Fruit fly (Drosophila melanogaster): Measurements from ENCODE around the gene indra.

The indra gene

DNA sequence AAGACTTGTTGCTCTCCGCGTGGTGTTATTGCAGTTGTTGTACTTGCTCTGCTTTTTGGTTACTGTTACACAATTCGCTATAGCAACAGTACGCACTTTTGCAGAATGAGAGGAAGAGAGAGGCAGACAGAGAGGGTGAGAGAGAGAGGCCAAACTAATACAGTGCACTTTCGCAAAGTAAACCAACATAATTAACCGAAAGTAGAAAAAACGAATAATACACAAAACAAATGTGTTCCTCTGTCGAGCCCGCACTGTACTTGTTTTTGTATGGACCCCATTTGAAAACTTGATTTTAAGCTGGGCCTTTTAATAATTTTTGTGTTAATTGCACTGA, 6.8 kb downstream of the indra start (continued):
- TF ChIP-seq CG6276 (GFP tag; optimal IDR thresholded peaks at IDR 0.05) (no peak), Sox15 (GFP tag; optimal IDR thresholded peaks at IDR 0.05) (no peak), CG8119 (GFP tag; IDR thresholded peaks at IDR 0.05) (peak; percentile 61; the same call in 1 of the 3 replicates), achi (GFP tag; optimal IDR thresholded peaks at IDR 0.05) (peak; percentile 58), CG4318 (GFP tag; optimal IDR thresholded peaks at IDR 0.05) (no peak), Eip93F (GFP tag; optimal IDR thresholded peaks at IDR 0.05) (no peak), Eip78C (GFP tag) (peak; percentile 94), vri (GFP tag; optimal IDR thresholded peaks at IDR 0.05) (peak; percentile 90), CG6854 (GFP tag; optimal IDR thresholded peaks at IDR 0.05) (no peak), cyc (GFP tag; optimal IDR thresholded peaks at IDR 0.05) (peak; percentile 56), Hr38 (GFP tag; optimal IDR thresholded peaks at IDR 0.05) (no peak), Hr39 (GFP tag; optimal IDR thresholded peaks at IDR 0.05) (peak; percentile 65), ss (GFP tag; optimal IDR thresholded peaks at IDR 0.05) (no peak), Sox14 (GFP tag; optimal IDR thresholded peaks at IDR 0.05) (peak; percentile 67), dsx (GFP tag; optimal IDR thresholded peaks at IDR 0.05; ENCODE audit: poor library complexity, severe bottlenecking) (no peak), dac (GFP tag; optimal IDR thresholded peaks at IDR 0.05) (peak; percentile 27)

DNA sequence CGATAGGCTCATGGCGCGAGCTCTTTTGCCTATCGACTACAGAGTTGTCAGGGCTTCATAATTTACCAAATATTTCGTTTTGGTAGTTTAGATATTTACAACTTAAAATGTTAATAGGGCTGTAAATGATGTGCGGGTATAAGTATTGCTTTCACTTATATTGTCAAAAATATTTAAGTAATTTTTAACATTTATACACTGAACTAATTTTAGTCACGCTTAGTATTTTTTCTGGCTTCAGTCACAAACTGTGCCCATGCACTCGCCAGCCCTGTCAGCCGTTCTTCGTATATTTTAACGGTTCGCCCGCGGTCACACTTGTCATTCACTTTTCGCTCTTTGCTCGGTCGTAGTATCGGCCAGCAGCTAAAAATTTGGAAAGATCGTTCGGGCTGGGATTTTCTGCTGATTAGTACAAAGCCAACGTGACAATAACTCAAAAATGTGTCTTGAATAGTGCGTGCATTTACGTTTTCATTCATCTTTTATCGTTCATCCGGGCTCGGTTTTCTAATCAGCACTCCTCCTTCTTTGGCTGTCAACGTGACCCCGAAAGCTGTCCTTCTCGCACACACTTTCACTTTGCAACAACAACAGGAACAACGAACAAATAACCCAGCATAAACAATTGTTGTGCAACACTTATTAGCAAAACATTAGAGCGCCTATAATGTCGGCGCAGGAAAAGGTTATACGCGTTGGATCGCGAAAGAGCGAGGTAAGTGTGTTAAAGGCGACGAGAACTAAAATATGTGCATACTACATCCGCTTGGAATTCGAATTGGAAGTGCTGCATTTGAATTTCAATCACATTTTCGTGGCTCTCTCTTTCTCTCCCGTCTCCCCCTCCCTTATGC, 7.4 kb downstream of the indra start, which contains the start of the genes Hmbs and CG2211:
Gene Hmbs, plus strand, starts transcription at position 319 of the 857 bp plus-strand sequence.
Gene CG2211, minus strand, starts transcription at position 789 of the 857 bp plus-strand sequence.
- TF ChIP-seq Eip75B (GFP tag; optimal IDR thresholded peaks at IDR 0.05) (no peak), vri (GFP tag; optimal IDR thresholded peaks at IDR 0.05) (peak; percentile 20), Sox102F (GFP tag; optimal IDR thresholded peaks at IDR 0.05) (no peak), CG15336 (GFP tag; IDR thresholded peaks at IDR 0.05) (peak; percentile 65), CG34406 (GFP tag; optimal IDR thresholded peaks at IDR 0.05) (no peak), CG10631 (GFP tag; optimal IDR thresholded peaks at IDR 0.05) (peak; percentile 76), Eip93F (GFP tag; optimal IDR thresholded peaks at IDR 0.05) (no peak), svp (GFP tag) (no peak), dsx (GFP tag; optimal IDR thresholded peaks at IDR 0.05; ENCODE audit: poor library complexity, severe bottlenecking) (peak; percentile 71), CG8319 (GFP tag; optimal IDR thresholded peaks at IDR 0.05) (no peak), CG11902 (GFP tag; optimal IDR thresholded peaks at IDR 0.05) (peak; percentile 68), CG6792 (GFP tag; optimal IDR thresholded peaks at IDR 0.05) (peak; percentile 69), CG3919 (GFP tag; optimal IDR thresholded peaks at IDR 0.05) (peak; percentile 83), CG10669 (GFP tag; optimal IDR thresholded peaks at IDR 0.05) (no peak), Eip78C (GFP tag) (peak; percentile 92), lz (GFP tag; optimal IDR thresholded peaks at IDR 0.05) (peak; percentile 72), CG11294 (GFP tag; IDR thresholded peaks at IDR 0.05) (peak; percentile 58; the same call in 1 of the 2 replicates), CG4318 (GFP tag; optimal IDR thresholded peaks at IDR 0.05) (no peak), Hr39 (GFP tag; optimal IDR thresholded peaks at IDR 0.05) (peak; percentile 87), Ets21C (GFP tag; optimal IDR thresholded peaks at IDR 0.05) (peak; percentile 64), fd59A (GFP tag; optimal IDR thresholded peaks at IDR 0.05) (peak; percentile 37), Sox14 (GFP tag; optimal IDR thresholded peaks at IDR 0.05) (peak; percentile 92), CG8632 (GFP tag; optimal IDR thresholded peaks at IDR 0.05) (no peak), acj6 (GFP tag; optimal IDR thresholded peaks at IDR 0.05) (no peak), fkh (GFP tag; optimal IDR thresholded peaks at IDR 0.05) (peak; percentile 22), salr (GFP tag; optimal IDR thresholded peaks at IDR 0.05) (peak in 1 of 2 experiments; percentile 38), CG16779 (tag; optimal IDR thresholded peaks at IDR 0.05) (peak; percentile 15), CG6854 (GFP tag; optimal IDR thresholded peaks at IDR 0.05) (peak; percentile 73), cyc (GFP tag; optimal IDR thresholded peaks at IDR 0.05) (peak; percentile 85), Gug (GFP tag; IDR thresholded peaks at IDR 0.05) (peak; percentile 64), CG8119 (GFP tag; IDR thresholded peaks at IDR 0.05) (peak; percentile 58; the same call in 2 of the 3 replicates), CG31627 (GFP tag; optimal IDR thresholded peaks at IDR 0.05) (peak; percentile 89), eg (GFP tag; IDR thresholded peaks at IDR 0.05) (peak; percentile 84), OdsH (GFP tag; optimal IDR thresholded peaks at IDR 0.05) (no peak), Hr38 (GFP tag; optimal IDR thresholded peaks at IDR 0.05) (peak; percentile 57), achi (GFP tag; optimal IDR thresholded peaks at IDR 0.05) (peak; percentile 77), Blimp-1 (GFP tag; optimal IDR thresholded peaks at IDR 0.05) (peak; percentile 95), Sox15 (GFP tag; optimal IDR thresholded peaks at IDR 0.05) (peak; percentile 58), topi (GFP tag; optimal IDR thresholded peaks at IDR 0.05) (peak; percentile 80), CG9139 (GFP tag; optimal IDR thresholded peaks at IDR 0.05) (no peak), CG1621 (tag; optimal IDR thresholded peaks at IDR 0.05) (peak; percentile 48), Met (GFP tag; optimal IDR thresholded peaks at IDR 0.05) (no peak), CG7368 (GFP tag; optimal IDR thresholded peaks at IDR 0.05) (peak; percentile 59), ss (GFP tag; optimal IDR thresholded peaks at IDR 0.05) (no peak)

All from whole organism, prepupa.